Fruit fly (Drosophila melanogaster): ENCODE measurements around the gene Arp3.

DNA sequence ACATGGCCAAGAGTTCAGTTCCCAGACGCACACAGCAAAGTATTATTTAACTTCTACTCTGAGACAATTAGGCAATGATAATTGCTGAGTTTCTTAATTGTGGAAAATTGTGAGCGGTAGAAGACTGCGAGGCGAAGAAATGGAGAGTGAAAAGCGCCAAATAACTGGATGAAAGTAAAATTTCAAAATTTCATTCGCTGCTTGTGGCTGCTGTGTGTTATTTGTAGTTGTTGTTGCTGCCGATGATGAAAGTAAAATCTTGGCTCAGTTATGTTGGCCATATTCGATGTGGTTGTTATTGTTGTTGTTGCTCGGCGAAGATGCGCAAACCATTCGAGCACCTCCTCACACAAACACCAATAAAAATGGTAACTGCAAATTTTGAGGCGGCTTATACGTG lies 34.6 kb upstream of the Arp3 start:
- TF ChIP-seq sage (GFP tag; optimal IDR thresholded peaks at IDR 0.05): no peak
- no peak for TF ChIP-seq GATAd (GFP tag; optimal IDR thresholded peaks at IDR 0.05)
- TF ChIP-seq br (GFP tag; optimal IDR thresholded peaks at IDR 0.05): no peak
- TF ChIP-seq dmrt93B (GFP tag; optimal IDR thresholded peaks at IDR 0.05): no peak
- no peak for TF ChIP-seq pan (optimal IDR thresholded peaks at IDR 0.05)
- TF ChIP-seq Abd-B (GFP tag; optimal IDR thresholded peaks at IDR 0.05): no peak
- no peak for TF ChIP-seq dl (GFP tag; optimal IDR thresholded peaks at IDR 0.05; ENCODE audit: insufficient read depth in 1 of 2, partially characterized antibody in 2 of 2)
- no peak for TF ChIP-seq psq (GFP tag; optimal IDR thresholded peaks at IDR 0.05)
- no peak for TF ChIP-seq Dfd (GFP tag; optimal IDR thresholded peaks at IDR 0.05)
- no peak for TF ChIP-seq Dif (GFP tag; optimal IDR thresholded peaks at IDR 0.05; ENCODE audit: partially characterized antibody)
- TF ChIP-seq fru (GFP tag; optimal IDR thresholded peaks at IDR 0.05): no peak
